Worm (Caenorhabditis elegans) whole organism, L1 larva: ENCODE results near the gene cam-1.
A peak's percentile ranks its signal among the peaks of the same experiment; 100 is the strongest.

Source experiments
- C16A3.4 ChIP-seq: fragments of 150-350 bp; optimal IDR thresholded peaks from 2 replicates; lab custom pipeline; 2014; ENCODE audit warnings: missing biosample characterization, missing genetic modification characterization
- C34B4.2 ChIP-seq: sonication (generic microtip); optimal IDR thresholded peaks from 2 replicates; lab custom pipeline; 2017; ENCODE audit warnings: mild to moderate bottlenecking, missing genetic modification characterization, missing compliant biosample characterization
- alr-1 ChIP-seq: fragments of 200-800 bp; sonication (Bioruptor generic); optimal IDR thresholded peaks from 2 replicates; lab custom pipeline; 2018; ENCODE audit warnings: borderline replicate concordance, mild to moderate bottlenecking, missing genetic modification characterization, missing compliant biosample characterization
- aly-2 ChIP-seq: fragments of 150-350 bp; optimal IDR thresholded peaks from 2 replicates; lab custom pipeline; 2014; ENCODE audit warnings: missing biosample characterization, missing genetic modification characterization
- ama-1 ChIP-seq: fragments of 150-350 bp; optimal IDR thresholded peaks from 2 replicates; lab custom pipeline; 2014
- ceh-82 ChIP-seq, 3 experiments: fragments of 150-350 bp in 1 of 3; sonication (generic microtip) in 2 of 3; optimal IDR thresholded peaks; 2 replicates each; lab custom pipeline; 2014 to 2017; ENCODE audit warnings: missing biosample characterization in 3 of 3, missing genetic modification characterization in 3 of 3
- ceh-88 ChIP-seq: fragments of 200-800 bp; sonication (Bioruptor generic); IDR thresholded peaks from 2 replicates; pipeline ENCODE4 v1.3.6; 2022; ENCODE audit warnings: missing genetic modification characterization, missing compliant biosample characterization
- ceh-90 ChIP-seq: sonication (generic microtip); optimal IDR thresholded peaks from 2 replicates; lab custom pipeline; 2016; ENCODE audit warnings: missing genetic modification characterization, missing compliant biosample characterization
- dsc-1 ChIP-seq: sonication (generic microtip); optimal IDR thresholded peaks from 2 replicates; lab custom pipeline; 2016; ENCODE audit warnings: mild to moderate bottlenecking, missing genetic modification characterization, missing compliant biosample characterization
- efl-1 ChIP-seq, 4 experiments: fragments of 150-350 bp; optimal IDR thresholded peaks in 3 of 4; peaks in 1 of 4; 1 replicate in 1 of 4; 2 replicates in 3 of 4; lab custom pipeline; 2014; ENCODE audit warnings: missing biosample characterization in 2 of 4, missing genetic modification characterization in 2 of 4, missing genetic modification reagents in 2 of 4
- elt-2 ChIP-seq: sonication (generic microtip); optimal IDR thresholded peaks from 2 replicates; lab custom pipeline; 2016; ENCODE audit warnings: missing genetic modification characterization, mild to moderate bottlenecking, inconsistent platforms, missing compliant biosample characterization, missing genetic modification reagents
- elt-3 ChIP-seq, 6 experiments: fragments of 150-350 bp in 1 of 6; sonication (generic microtip); optimal IDR thresholded peaks; 2 replicates each; lab custom pipeline; 2017 to 2018; ENCODE audit warnings: missing biosample characterization in 6 of 6, missing genetic modification characterization in 6 of 6, inconsistent platforms in 1 of 6
- ets-5 ChIP-seq: fragments of 200-800 bp; sonication (Bioruptor generic); IDR thresholded peaks from 2 replicates; pipeline ENCODE4 v1.3.6; 2022; ENCODE audit warnings: missing genetic modification characterization, missing compliant biosample characterization
- fkh-4 ChIP-seq: sonication (generic microtip); optimal IDR thresholded peaks from 2 replicates; lab custom pipeline; 2016; ENCODE audit warnings: missing compliant biosample characterization, missing genetic modification characterization, borderline replicate concordance
- hpl-2 ChIP-seq: fragments of 150-350 bp; optimal IDR thresholded peaks from 2 replicates; lab custom pipeline; 2014; ENCODE audit warnings: missing biosample characterization, missing genetic modification reagents, missing genetic modification characterization
- irx-1 ChIP-seq: sonication (generic microtip); optimal IDR thresholded peaks from 2 replicates; lab custom pipeline; 2016; ENCODE audit warnings: missing genetic modification characterization, missing compliant biosample characterization
- isw-1 ChIP-seq: fragments of 200-800 bp; sonication (Bioruptor generic); IDR thresholded peaks from 2 replicates; pipeline ENCODE4 v1.3.6; 2022; ENCODE audit warnings: missing genetic modification characterization, missing compliant biosample characterization
- jun-1 ChIP-seq: fragments of 150-350 bp; optimal IDR thresholded peaks from 2 replicates; lab custom pipeline; 2014; ENCODE audit warnings: missing biosample characterization, missing genetic modification reagents, missing genetic modification characterization
- lin-14 ChIP-seq: fragments of 200-800 bp; sonication (Bioruptor generic); optimal IDR thresholded peaks from 2 replicates; lab custom pipeline; 2018; ENCODE audit warnings: mild to moderate bottlenecking, missing genetic modification characterization, moderate library complexity, missing compliant biosample characterization
- lin-15B ChIP-seq: fragments of 150-350 bp; sonication (generic microtip); optimal IDR thresholded peaks from 3 replicates; lab custom pipeline; 2014; ENCODE audit warnings: missing biosample characterization, missing genetic modification characterization
- lin-35 ChIP-seq, 2 experiments: fragments of 150-350 bp; optimal IDR thresholded peaks; 2 replicates each; lab custom pipeline; 2014; ENCODE audit warnings: missing biosample characterization in 2 of 2, missing genetic modification characterization in 2 of 2, missing genetic modification reagents in 2 of 2
- lin-39 ChIP-seq: fragments of 150-350 bp; optimal IDR thresholded peaks from 2 replicates; lab custom pipeline; 2014; ENCODE audit warnings: missing biosample characterization, missing genetic modification reagents, missing genetic modification characterization
- lir-3 ChIP-seq: sonication (generic microtip); optimal IDR thresholded peaks from 2 replicates; lab custom pipeline; 2016; ENCODE audit warnings: mild to moderate bottlenecking, missing genetic modification characterization, moderate library complexity, missing compliant biosample characterization; ENCODE audit not compliant: poor library complexity
- lsy-2 ChIP-seq, 2 experiments: fragments of 150-350 bp; optimal IDR thresholded peaks; 2 replicates each; lab custom pipeline; 2014; ENCODE audit warnings: missing biosample characterization in 2 of 2, missing genetic modification characterization in 2 of 2
- mab-9 ChIP-seq: fragments of 200-800 bp; sonication (Bioruptor generic); IDR thresholded peaks from 2 replicates; pipeline ENCODE4 v1.3.6; 2022; ENCODE audit warnings: missing genetic modification reagents, missing genetic modification characterization, missing compliant biosample characterization
- mef-2 ChIP-seq: fragments of 150-350 bp; optimal IDR thresholded peaks from 2 replicates; lab custom pipeline; 2014; ENCODE audit warnings: missing biosample characterization, missing genetic modification characterization
- nhr-11 ChIP-seq: fragments of 150-350 bp; optimal IDR thresholded peaks from 2 replicates; lab custom pipeline; 2014; ENCODE audit warnings: missing biosample characterization, missing genetic modification characterization
- nhr-20 ChIP-seq: sonication (generic microtip); optimal IDR thresholded peaks from 2 replicates; lab custom pipeline; 2016; ENCODE audit warnings: mild to moderate bottlenecking, missing genetic modification characterization, missing compliant biosample characterization
- nhr-237 ChIP-seq: fragments of 150-350 bp; optimal IDR thresholded peaks from 2 replicates; lab custom pipeline; 2014; ENCODE audit warnings: missing biosample characterization, missing genetic modification characterization
- nhr-28 ChIP-seq: fragments of 150-350 bp; optimal IDR thresholded peaks from 2 replicates; lab custom pipeline; 2014; ENCODE audit warnings: missing biosample characterization, missing genetic modification characterization
- nhr-47 ChIP-seq: sonication (generic microtip); optimal IDR thresholded peaks from 2 replicates; lab custom pipeline; 2016; ENCODE audit warnings: mild to moderate bottlenecking, missing genetic modification characterization, moderate library complexity, missing compliant biosample characterization
- nhr-71 ChIP-seq: sonication (generic microtip); optimal IDR thresholded peaks from 2 replicates; lab custom pipeline; 2016; ENCODE audit warnings: mild to moderate bottlenecking, missing genetic modification characterization, moderate library complexity, missing compliant biosample characterization
- nhr-77 ChIP-seq: fragments of 150-350 bp; optimal IDR thresholded peaks from 2 replicates; lab custom pipeline; 2014; ENCODE audit warnings: missing biosample characterization, missing genetic modification characterization
- nhr-84 ChIP-seq: sonication (generic microtip); optimal IDR thresholded peaks from 2 replicates; lab custom pipeline; 2017; ENCODE audit warnings: missing biosample characterization, missing genetic modification characterization
- nhr-85 ChIP-seq: sonication (generic microtip); peaks from one replicate; lab custom pipeline; 2016; ENCODE audit warnings: missing genetic modification characterization, inconsistent platforms, missing compliant biosample characterization
- nhr-90 ChIP-seq: sonication (generic microtip); optimal IDR thresholded peaks from 2 replicates; lab custom pipeline; 2016; ENCODE audit warnings: mild to moderate bottlenecking, missing genetic modification characterization, missing compliant biosample characterization; ENCODE audit not compliant: poor library complexity
- rnt-1 ChIP-seq: sonication (generic microtip); optimal IDR thresholded peaks from 2 replicates; lab custom pipeline; 2016; ENCODE audit warnings: mild to moderate bottlenecking, missing genetic modification characterization, moderate library complexity, missing compliant biosample characterization
- snpc-4 ChIP-seq: fragments of 150-350 bp; optimal IDR thresholded peaks from 2 replicates; lab custom pipeline; 2014; ENCODE audit warnings: missing biosample characterization, missing genetic modification characterization
- snu-23 ChIP-seq: sonication (generic microtip); optimal IDR thresholded peaks from 2 replicates; lab custom pipeline; 2016; ENCODE audit warnings: missing genetic modification characterization, missing compliant biosample characterization
- sox-4 ChIP-seq: sonication (generic microtip); optimal IDR thresholded peaks from 2 replicates; lab custom pipeline; 2016; ENCODE audit warnings: missing genetic modification characterization, missing compliant biosample characterization
- sptf-1 ChIP-seq: fragments of 150-350 bp; optimal IDR thresholded peaks from 2 replicates; lab custom pipeline; 2014; ENCODE audit warnings: missing biosample characterization, missing genetic modification characterization
- tbx-2 ChIP-seq: sonication (generic microtip); optimal IDR thresholded peaks from 2 replicates; lab custom pipeline; 2016; ENCODE audit warnings: missing genetic modification characterization, missing compliant biosample characterization
- tlp-1 ChIP-seq: fragments of 150-350 bp; optimal IDR thresholded peaks from 2 replicates; lab custom pipeline; 2014; ENCODE audit warnings: missing biosample characterization, missing genetic modification characterization
- unc-130 ChIP-seq: fragments of 150-350 bp; optimal IDR thresholded peaks from 2 replicates; lab custom pipeline; 2017; ENCODE audit warnings: missing biosample characterization, missing genetic modification characterization, inconsistent platforms
- unc-62 ChIP-seq: fragments of 150-350 bp; optimal IDR thresholded peaks from 2 replicates; lab custom pipeline; 2014; ENCODE audit warnings: missing biosample characterization, missing genetic modification reagents, missing genetic modification characterization
- unc-86 ChIP-seq: sonication (generic microtip); optimal IDR thresholded peaks from 2 replicates; lab custom pipeline; 2016; ENCODE audit warnings: missing genetic modification characterization, missing compliant biosample characterization
- unc-98 ChIP-seq: fragments of 200-800 bp; sonication (Bioruptor generic); IDR thresholded peaks from 2 replicates; pipeline ENCODE4 v1.3.6; 2022; ENCODE audit warnings: missing genetic modification characterization, missing compliant biosample characterization
- zag-1 ChIP-seq: fragments of 150-350 bp; optimal IDR thresholded peaks from 2 replicates; lab custom pipeline; 2014; ENCODE audit warnings: missing biosample characterization, missing genetic modification characterization
- zip-4 ChIP-seq: fragments of 200-800 bp; sonication (Bioruptor generic); optimal IDR thresholded peaks from 2 replicates; lab custom pipeline; 2018; ENCODE audit warnings: mild to moderate bottlenecking, missing genetic modification characterization, moderate library complexity, missing compliant biosample characterization
- ztf-11 ChIP-seq, 2 experiments: sonication (generic microtip); optimal IDR thresholded peaks; 2 replicates each; lab custom pipeline; 2016 to 2017; ENCODE audit warnings: missing genetic modification characterization in 2 of 2, missing biosample characterization in 1 of 2, missing compliant biosample characterization in 1 of 2
- ztf-4 ChIP-seq: fragments of 150-350 bp; optimal IDR thresholded peaks from 2 replicates; lab custom pipeline; 2014; ENCODE audit warnings: missing biosample characterization, missing genetic modification characterization

Gene cam-1

ce11 chrII:9308614-9309046 lies 1.5 kb downstream of the cam-1 start:
- TF ChIP-seq nhr-11 (tag; lab: Kevin White, UChicago) (no peak), lin-14 (peak; percentile 22), rnt-1 (tag; lab: Kevin White, UChicago) (peak; percentile 37), ztf-11 (tag; optimal IDR thresholded peaks at IDR 0.05; lab: Kevin White, UChicago) (peak in 1 of 2 experiments; percentile 6)

- peak; percentile 9 for TF ChIP-seq fkh-4 (tag; lab: Kevin White, UChicago)
- peak; percentile 66 for TF ChIP-seq dsc-1 (tag; lab: Kevin White, UChicago)
- peak; percentile 60 for TF ChIP-seq lin-39 (tag; lab: Kevin White, UChicago)
- TF ChIP-seq nhr-71 (tag; lab: Kevin White, UChicago) = peak; percentile 47
- TF ChIP-seq ets-5 (GFP tag; lab: Robert Waterston, UW) = no peak
- no peak for TF ChIP-seq efl-1 (optimal IDR thresholded peaks at IDR 0.05; lab: Kevin White, UChicago)
- TF ChIP-seq efl-1 (GFP tag; optimal IDR thresholded peaks at IDR 0.05 in 1 of 2; lab: Kevin White, UChicago) = peak in 1 of 2 experiments; percentile 20
- no peak for TF ChIP-seq nhr-84 (tag; lab: Kevin White, UChicago)
- peak; percentile 42 for TF ChIP-seq unc-130 (tag; lab: Kevin White, UChicago)
- TF ChIP-seq ceh-82 (tag; optimal IDR thresholded peaks at IDR 0.05; lab: Kevin White, UChicago) = no peak
- TF ChIP-seq lir-3 (tag; lab: Kevin White, UChicago) = no peak
- peak in 1 of 2 experiments; percentile 27 for TF ChIP-seq lsy-2 (tag; optimal IDR thresholded peaks at IDR 0.05; lab: Kevin White, UChicago)
- TF ChIP-seq lin-15B (tag; lab: Kevin White, UChicago) = no peak
- peak; percentile 78 for TF ChIP-seq lin-14
- no peak for TF ChIP-seq unc-86
- no peak for TF ChIP-seq hpl-2 (GFP tag; lab: Kevin White, UChicago)
- TF ChIP-seq nhr-237 (tag; lab: Kevin White, UChicago) = no peak
- no peak for TF ChIP-seq mab-9 (GFP tag; lab: Robert Waterston, UW)
- no peak for TF ChIP-seq nhr-90 (tag; lab: Kevin White, UChicago)
- no peak for TF ChIP-seq irx-1 (tag; lab: Kevin White, UChicago)
- TF ChIP-seq nhr-28 (tag; lab: Kevin White, UChicago) = no peak
- no peak for TF ChIP-seq aly-2 (tag; lab: Kevin White, UChicago)
- TF ChIP-seq nhr-85 = no peak
- no peak for TF ChIP-seq snu-23
- no peak for TF ChIP-seq snpc-4
- no peak for TF ChIP-seq nhr-77
- no peak for TF ChIP-seq ceh-88
- no peak for TF ChIP-seq alr-1 (tag; lab: Kevin White, UChicago)
- TF ChIP-seq tbx-2 (tag; lab: Kevin White, UChicago) = no peak
- TF ChIP-seq elt-2 (tag; lab: Kevin White, UChicago) = no peak
- TF ChIP-seq jun-1 (tag; lab: Kevin White, UChicago) = no peak
- TF ChIP-seq zag-1 (tag; lab: Kevin White, UChicago) = no peak
- no peak for TF ChIP-seq unc-98 (GFP tag; lab: Robert Waterston, UW)
- no peak for TF ChIP-seq C34B4.2 (tag; lab: Kevin White, UChicago)
- no peak for TF ChIP-seq ztf-4 (tag; lab: Kevin White, UChicago)
- TF ChIP-seq isw-1 (GFP tag; lab: Robert Waterston, UW) = no peak
- no peak for TF ChIP-seq sptf-1 (tag; lab: Kevin White, UChicago)
- TF ChIP-seq nhr-47 (tag; lab: Kevin White, UChicago) = no peak
- no peak for TF ChIP-seq nhr-20 (tag; lab: Kevin White, UChicago)
- TF ChIP-seq tlp-1 (tag; lab: Kevin White, UChicago) = no peak
- no peak for TF ChIP-seq mef-2
- TF ChIP-seq zip-4 (GFP tag; lab: Kevin White, UChicago) = no peak
- peak; percentile 70 for TF ChIP-seq rnt-1 (tag; lab: Kevin White, UChicago)
- no peak for TF ChIP-seq lin-35 (GFP tag; optimal IDR thresholded peaks at IDR 0.05; lab: Kevin White, UChicago)
- TF ChIP-seq ceh-90 = no peak
- TF ChIP-seq elt-3 (tag; optimal IDR thresholded peaks at IDR 0.05; lab: Kevin White, UChicago) = no peak
- no peak for TF ChIP-seq sox-4 (tag; lab: Kevin White, UChicago)
- no peak for TF ChIP-seq ama-1
- TF ChIP-seq unc-62 = no peak
- TF ChIP-seq C16A3.4 (tag; lab: Kevin White, UChicago) = no peak
These were observed 3.3 kb downstream of the cam-1 start for ce11 chrII:9306835-9307234.
